Fruit fly (Drosophila melanogaster) whole organism, embryonic: Measurements from ENCODE around the gene mEFTs.

Experiments
- B-H1 ChIP-seq: fragments of 200-800 bp; sonication (Bioruptor generic); IDR thresholded peaks from 3 replicates; pipeline ENCODE4 v1.3.6; 2022; ENCODE audit warnings: missing biosample characterization, missing genetic modification characterization
- B-H2 ChIP-seq: fragments of 200-800 bp; sonication (Bioruptor generic); optimal IDR thresholded peaks from 2 replicates; lab custom pipeline; 2018; ENCODE audit warnings: missing biosample characterization, mild to moderate bottlenecking, missing genetic modification characterization
- Bteb2 ChIP-seq: fragments of 200-800 bp; sonication (Bioruptor generic); optimal IDR thresholded peaks from 2 replicates; lab custom pipeline; 2016; ENCODE audit warnings: missing biosample characterization, missing genetic modification characterization
- C15 ChIP-seq: fragments of 200-800 bp; sonication (Bioruptor generic); IDR thresholded peaks from 3 replicates; pipeline ENCODE4 v1.3.6; 2022; ENCODE audit warnings: missing biosample characterization, missing genetic modification characterization
- CG10543 ChIP-seq: fragments of 200-800 bp; sonication (Bioruptor generic); optimal IDR thresholded peaks from 3 replicates; lab custom pipeline; 2017; ENCODE audit warnings: missing biosample characterization, mild to moderate bottlenecking, missing genetic modification characterization, moderate library complexity
- CG10654 ChIP-seq: fragments of 200-800 bp; sonication (Bioruptor generic); optimal IDR thresholded peaks from 2 replicates; lab custom pipeline; 2016; ENCODE audit warnings: missing biosample characterization, missing genetic modification characterization
- CG11398 ChIP-seq: fragments of 200-800 bp; sonication (Bioruptor generic); optimal IDR thresholded peaks from 2 replicates; lab custom pipeline; 2016; ENCODE audit warnings: missing biosample characterization, missing genetic modification characterization
- CG12744 ChIP-seq: fragments of 200-800 bp; sonication (Bioruptor generic); optimal IDR thresholded peaks from 2 replicates; lab custom pipeline; 2016; ENCODE audit warnings: missing biosample characterization, missing genetic modification characterization
- CG13624 ChIP-seq: fragments of 200-800 bp; sonication (Bioruptor generic); optimal IDR thresholded peaks from 2 replicates; lab custom pipeline; 2016; ENCODE audit warnings: missing biosample characterization, missing genetic modification characterization
- CG15696 ChIP-seq: fragments of 200-800 bp; sonication (Bioruptor generic); optimal IDR thresholded peaks from 2 replicates; lab custom pipeline; 2019; ENCODE audit warnings: missing biosample characterization, mild to moderate bottlenecking, missing genetic modification characterization, moderate library complexity
- CG17385 ChIP-seq: fragments of 200-800 bp; sonication (Bioruptor generic); optimal IDR thresholded peaks from 3 replicates; lab custom pipeline; 2018; ENCODE audit warnings: missing biosample characterization, mild to moderate bottlenecking, missing genetic modification characterization
- CG18476 ChIP-seq: fragments of 200-800 bp; sonication (Bioruptor generic); optimal IDR thresholded peaks from 2 replicates; lab custom pipeline; 2016; ENCODE audit warnings: missing biosample characterization, mild to moderate bottlenecking, missing genetic modification characterization
- CG2116 ChIP-seq: fragments of 200-800 bp; sonication (Bioruptor generic); optimal IDR thresholded peaks from 3 replicates; lab custom pipeline; 2018; ENCODE audit warnings: missing biosample characterization, mild to moderate bottlenecking, missing genetic modification characterization
- CG4424 ChIP-seq: fragments of 200-800 bp; sonication (Bioruptor generic); optimal IDR thresholded peaks from 3 replicates; lab custom pipeline; 2016; ENCODE audit warnings: missing biosample characterization, missing genetic modification characterization
- CG6683 ChIP-seq: fragments of 200-800 bp; sonication (Bioruptor generic); optimal IDR thresholded peaks from 2 replicates; lab custom pipeline; 2017; ENCODE audit warnings: missing biosample characterization, mild to moderate bottlenecking, missing genetic modification characterization, missing genetic modification reagents
- CG6854 ChIP-seq: fragments of 200-800 bp; sonication (Bioruptor generic); optimal IDR thresholded peaks from 3 replicates; lab custom pipeline; 2017; ENCODE audit warnings: missing biosample characterization, mild to moderate bottlenecking, missing genetic modification characterization
- CG7839 ChIP-seq: fragments of 200-800 bp; sonication (Bioruptor generic); optimal IDR thresholded peaks from 3 replicates; lab custom pipeline; 2018; ENCODE audit warnings: missing biosample characterization, mild to moderate bottlenecking, missing genetic modification characterization, moderate library complexity
- CG7928 ChIP-seq: fragments of 200-800 bp; sonication (Bioruptor generic); optimal IDR thresholded peaks from 2 replicates; lab custom pipeline; 2017; ENCODE audit warnings: missing biosample characterization, mild to moderate bottlenecking, missing genetic modification characterization
- CG7987 ChIP-seq: fragments of 200-800 bp; sonication (Bioruptor generic); optimal IDR thresholded peaks from 2 replicates; lab custom pipeline; 2018; ENCODE audit warnings: missing biosample characterization, mild to moderate bottlenecking, missing genetic modification characterization, moderate library complexity
- CG8478 ChIP-seq: fragments of >200 bp; optimal IDR thresholded peaks from 2 replicates; lab custom pipeline; 2018
- CG9727 ChIP-seq: fragments of 200-800 bp; sonication (Bioruptor generic); optimal IDR thresholded peaks from 3 replicates; lab custom pipeline; 2017; ENCODE audit warnings: missing biosample characterization, mild to moderate bottlenecking, missing genetic modification characterization
- CrebB ChIP-seq: fragments of 200-800 bp; sonication (Bioruptor generic); optimal IDR thresholded peaks from 3 replicates; lab custom pipeline; 2018; ENCODE audit warnings: missing biosample characterization, mild to moderate bottlenecking, missing genetic modification characterization
- Elba2 ChIP-seq: fragments of 200-800 bp; sonication (Bioruptor generic); optimal IDR thresholded peaks from 3 replicates; lab custom pipeline; 2016; ENCODE audit warnings: missing biosample characterization, missing genetic modification characterization
- Fer1 ChIP-seq: fragments of 200-800 bp; sonication (Bioruptor generic); optimal IDR thresholded peaks from 2 replicates; lab custom pipeline; 2017; ENCODE audit warnings: missing biosample characterization, mild to moderate bottlenecking, missing genetic modification characterization
- Gug ChIP-seq: fragments of 200-800 bp; sonication (Bioruptor generic); IDR thresholded peaks from 4 replicates; pipeline ENCODE4 v1.3.6; 2022; ENCODE audit warnings: missing biosample characterization, missing genetic modification characterization
- H2.0 ChIP-seq: fragments of 200-800 bp; sonication (Bioruptor generic); IDR thresholded peaks from 2 replicates; pipeline ENCODE4 v1.3.6; 2022; ENCODE audit warnings: missing biosample characterization, missing genetic modification characterization
- HmgZ ChIP-seq: fragments of 200-800 bp; sonication (Bioruptor generic); optimal IDR thresholded peaks from 2 replicates; lab custom pipeline; 2018; ENCODE audit warnings: missing biosample characterization, mild to moderate bottlenecking, missing genetic modification characterization
- Meics ChIP-seq: fragments of 200-800 bp; sonication (Bioruptor generic); optimal IDR thresholded peaks from 2 replicates; lab custom pipeline; 2017; ENCODE audit warnings: missing biosample characterization, mild to moderate bottlenecking, missing genetic modification characterization
- NfI ChIP-seq: fragments of 200-800 bp; sonication (Bioruptor generic); optimal IDR thresholded peaks from 3 replicates; lab custom pipeline; 2018; ENCODE audit warnings: missing biosample characterization, mild to moderate bottlenecking, missing genetic modification characterization, moderate library complexity
- Pdp1 ChIP-seq, 2 experiments: fragments of 200-800 bp; sonication (Bioruptor generic); optimal IDR thresholded peaks; 3 replicates each; lab custom pipeline; 2016; ENCODE audit warnings: missing biosample characterization in 2 of 2, missing genetic modification characterization in 2 of 2, mild to moderate bottlenecking in 1 of 2, moderate library complexity in 1 of 2
- Sry-β ChIP-seq: fragments of 200-800 bp; sonication (Bioruptor generic); optimal IDR thresholded peaks from 2 replicates; lab custom pipeline; 2018; ENCODE audit warnings: missing biosample characterization, mild to moderate bottlenecking, missing genetic modification characterization, moderate library complexity
- Sry-δ ChIP-seq: fragments of 200-800 bp; sonication (Bioruptor generic); optimal IDR thresholded peaks from 2 replicates; lab custom pipeline; 2016; ENCODE audit warnings: missing biosample characterization, missing genetic modification characterization
- Trl ChIP-seq, 3 experiments: fragments of >200 bp in 2 of 3; fragments of 200-800 bp in 1 of 3; sonication (Bioruptor generic) in 1 of 3; optimal IDR thresholded peaks; 2 replicates in 1 of 3; 3 replicates in 2 of 3; lab custom pipeline; 2016 to 2017; ENCODE audit warnings: missing biosample characterization in 1 of 3, missing genetic modification characterization in 1 of 3
- ap ChIP-seq: fragments of 200-800 bp; sonication (Bioruptor generic); IDR thresholded peaks from 2 replicates; pipeline ENCODE4 v1.3.6; 2022; ENCODE audit warnings: missing biosample characterization, missing genetic modification characterization
- ash1 ChIP-seq: fragments of 200-800 bp; sonication (Bioruptor generic); optimal IDR thresholded peaks from 2 replicates; lab custom pipeline; 2018; ENCODE audit warnings: missing biosample characterization, mild to moderate bottlenecking, missing genetic modification characterization
- az2 ChIP-seq: fragments of 200-800 bp; sonication (Bioruptor generic); optimal IDR thresholded peaks from 3 replicates; lab custom pipeline; 2016; ENCODE audit warnings: missing biosample characterization, missing genetic modification characterization
- bab2 ChIP-seq: fragments of 200-800 bp; sonication (Bioruptor generic); optimal IDR thresholded peaks from 2 replicates; lab custom pipeline; 2016; ENCODE audit warnings: missing biosample characterization, missing genetic modification characterization
- bbx ChIP-seq: fragments of 200-800 bp; sonication (Bioruptor generic); IDR thresholded peaks from 2 replicates; pipeline ENCODE4 v1.3.6; 2022; ENCODE audit warnings: missing biosample characterization, missing genetic modification characterization; ENCODE audit not compliant: partially characterized antibody
- cg ChIP-seq: fragments of 200-800 bp; sonication (Bioruptor generic); optimal IDR thresholded peaks from 3 replicates; lab custom pipeline; 2019; ENCODE audit warnings: missing biosample characterization, mild to moderate bottlenecking, missing genetic modification characterization, moderate library complexity
- dysf ChIP-seq: fragments of 200-800 bp; sonication (Bioruptor generic); IDR thresholded peaks from 3 replicates; pipeline ENCODE4 v1.3.6; 2022; ENCODE audit warnings: missing biosample characterization, missing genetic modification characterization
- exex ChIP-seq: fragments of 200-800 bp; sonication (Bioruptor generic); optimal IDR thresholded peaks from 4 replicates; lab custom pipeline; 2018; ENCODE audit warnings: missing biosample characterization, mild to moderate bottlenecking, missing genetic modification characterization, moderate library complexity
- eyg ChIP-seq: fragments of 200-800 bp; sonication (Bioruptor generic); optimal IDR thresholded peaks from 3 replicates; lab custom pipeline; 2016; ENCODE audit warnings: missing biosample characterization, missing genetic modification characterization
- grn ChIP-seq: fragments of 200-800 bp; sonication (Bioruptor generic); optimal IDR thresholded peaks from 3 replicates; lab custom pipeline; 2017; ENCODE audit warnings: missing biosample characterization, missing genetic modification characterization
- kay ChIP-seq: fragments of 200-800 bp; sonication (Bioruptor generic); optimal IDR thresholded peaks from 2 replicates; lab custom pipeline; 2016; ENCODE audit warnings: missing biosample characterization, missing genetic modification characterization
- mam ChIP-seq: fragments of 200-800 bp; sonication (Bioruptor generic); optimal IDR thresholded peaks from 3 replicates; lab custom pipeline; 2016; ENCODE audit warnings: missing biosample characterization, missing genetic modification characterization
- mirr ChIP-seq: fragments of 200-800 bp; sonication (Bioruptor generic); optimal IDR thresholded peaks from 3 replicates; lab custom pipeline; 2018; ENCODE audit warnings: missing biosample characterization, mild to moderate bottlenecking, missing genetic modification characterization
- nau ChIP-seq: fragments of 200-800 bp; sonication (Bioruptor generic); optimal IDR thresholded peaks from 3 replicates; lab custom pipeline; 2017; ENCODE audit warnings: missing biosample characterization, mild to moderate bottlenecking, missing genetic modification characterization, missing genetic modification reagents
- nerfin-1 ChIP-seq: fragments of 200-800 bp; sonication (Bioruptor generic); optimal IDR thresholded peaks from 3 replicates; lab custom pipeline; 2019; ENCODE audit warnings: missing biosample characterization, mild to moderate bottlenecking, missing genetic modification characterization, moderate library complexity
- org-1 ChIP-seq: fragments of 200-800 bp; sonication (Bioruptor generic); optimal IDR thresholded peaks from 2 replicates; lab custom pipeline; 2017; ENCODE audit warnings: missing biosample characterization, missing genetic modification characterization
- tna ChIP-seq: fragments of 200-800 bp; sonication (Bioruptor generic); IDR thresholded peaks from 2 replicates; pipeline ENCODE4 v1.3.6; 2022; ENCODE audit warnings: missing biosample characterization, missing genetic modification characterization; ENCODE audit not compliant: partially characterized antibody
- zfh2 ChIP-seq: fragments of 200-800 bp; sonication (Bioruptor generic); optimal IDR thresholded peaks from 2 replicates; lab custom pipeline; 2016; ENCODE audit warnings: missing biosample characterization, missing genetic modification characterization

Gene mEFTs

DNA sequence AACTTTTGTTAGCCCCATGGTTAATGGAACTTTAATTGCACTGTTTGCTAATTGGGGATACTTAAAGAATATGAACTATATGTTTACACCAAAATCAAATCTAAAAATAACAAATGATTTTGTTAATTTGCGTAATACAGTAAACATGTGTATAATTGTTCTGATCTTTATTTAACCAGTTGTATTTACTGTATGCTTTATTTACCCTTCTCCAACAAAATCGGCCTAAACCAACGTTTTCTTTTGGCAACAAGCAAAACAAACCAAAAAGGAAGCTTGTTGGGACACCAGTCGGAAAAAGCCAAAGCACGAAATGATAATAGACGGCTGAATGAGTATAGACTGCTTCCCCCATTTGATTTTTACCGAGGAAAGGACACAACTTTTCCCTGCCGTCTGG is 30.3 kb downstream of the mEFTs start (continued):
- TF ChIP-seq CG10543 (GFP tag; lab: Kevin White, UChicago): peak; percentile 69
- TF ChIP-seq nau: peak; percentile 26
- TF ChIP-seq grn (GFP tag; lab: Kevin White, UChicago): no peak
- no peak for TF ChIP-seq Trl (optimal IDR thresholded peaks at IDR 0.05; lab: Kevin White, UChicago)
- TF ChIP-seq Trl (GFP tag; optimal IDR thresholded peaks at IDR 0.05; lab: Kevin White, UChicago): peak; percentile 74
- peak; percentile 62 for TF ChIP-seq mirr
- peak; percentile 33 for TF ChIP-seq zfh2 (GFP tag; lab: Kevin White, UChicago)
- peak; percentile 84 for TF ChIP-seq Meics (GFP tag; lab: Kevin White, UChicago)
- peak; percentile 49 for TF ChIP-seq mam
- peak; percentile 24 for TF ChIP-seq CG17385 (GFP tag; lab: Kevin White, UChicago)
- TF ChIP-seq B-H2: peak; percentile 89
- TF ChIP-seq org-1 (GFP tag; lab: Kevin White, UChicago): peak; percentile 61
- TF ChIP-seq cg (GFP tag; lab: Kevin White, UChicago): no peak
- peak; percentile 80 for TF ChIP-seq CG6854 (GFP tag; lab: Kevin White, UChicago)
- peak; percentile 26; the same call in 1 of the 3 replicates for TF ChIP-seq dysf
- TF ChIP-seq CG10654 (GFP tag; lab: Kevin White, UChicago): no peak
- TF ChIP-seq nerfin-1: no peak
- TF ChIP-seq H2.0 (GFP tag; lab: Robert Waterston, UW): no peak
- TF ChIP-seq Sry-δ: peak; percentile 14
- peak; percentile 65 for TF ChIP-seq CG13624 (GFP tag; lab: Kevin White, UChicago)
- peak; percentile 62 for TF ChIP-seq HmgZ (tag; lab: Kevin White, UChicago)
- peak; percentile 45 for TF ChIP-seq CG7839 (tag; lab: Kevin White, UChicago)
- peak; percentile 85 for TF ChIP-seq Fer1 (GFP tag; lab: Kevin White, UChicago)
- peak; percentile 75 for TF ChIP-seq Bteb2
- no peak for TF ChIP-seq ap (GFP tag; lab: Robert Waterston, UW)
- no peak for TF ChIP-seq Sry-β (GFP tag; lab: Kevin White, UChicago)
- TF ChIP-seq CG18476 (GFP tag; lab: Kevin White, UChicago): peak; percentile 19
- TF ChIP-seq CG7987 (GFP tag; lab: Kevin White, UChicago): peak; percentile 80
- TF ChIP-seq CG8478 (lab: Kevin White, UChicago): no peak
- TF ChIP-seq exex (tag; lab: Kevin White, UChicago): peak; percentile 33
- TF ChIP-seq CrebB: peak; percentile 69
- TF ChIP-seq Gug: no peak
- peak; percentile 24 for TF ChIP-seq CG15696
- peak; percentile 60 for TF ChIP-seq NfI (GFP tag; lab: Kevin White, UChicago)
- TF ChIP-seq tna (GFP tag; lab: Robert Waterston, UW): no peak
- peak; percentile 19; the same call in 1 of the 3 replicates for TF ChIP-seq B-H1 (GFP tag; lab: Robert Waterston, UW)
- TF ChIP-seq CG6683 (GFP tag; lab: Kevin White, UChicago): peak; percentile 73
- TF ChIP-seq eyg (GFP tag; lab: Kevin White, UChicago): peak; percentile 66
- no peak for TF ChIP-seq CG4424 (GFP tag; lab: Kevin White, UChicago)
- peak; percentile 55 for TF ChIP-seq CG9727 (GFP tag; lab: Kevin White, UChicago)
- peak; percentile 44 for TF ChIP-seq CG7928
- no peak for TF ChIP-seq bbx
- peak; percentile 15; the same call in 1 of the 3 replicates for TF ChIP-seq C15 (GFP tag; lab: Robert Waterston, UW)
- TF ChIP-seq az2 (GFP tag; lab: Kevin White, UChicago): no peak
- peak; percentile 47 for TF ChIP-seq CG11398 (GFP tag; lab: Kevin White, UChicago)
- peak; percentile 52 for TF ChIP-seq ash1 (GFP tag; lab: Kevin White, UChicago)
- TF ChIP-seq Pdp1 (GFP tag; optimal IDR thresholded peaks at IDR 0.05; lab: Kevin White, UChicago): peak in 1 of 2 experiments; percentile 1
- peak; percentile 52 for TF ChIP-seq bab2
- TF ChIP-seq kay (GFP tag; lab: Kevin White, UChicago): peak; percentile 7
- peak; percentile 13 for TF ChIP-seq CG2116 (GFP tag; lab: Kevin White, UChicago)
- no peak for TF ChIP-seq Elba2 (GFP tag; lab: Kevin White, UChicago)
- TF ChIP-seq CG12744: peak; percentile 78
